Fruit fly (Drosophila melanogaster): Measurements from ENCODE around the gene Zif.

DNA sequence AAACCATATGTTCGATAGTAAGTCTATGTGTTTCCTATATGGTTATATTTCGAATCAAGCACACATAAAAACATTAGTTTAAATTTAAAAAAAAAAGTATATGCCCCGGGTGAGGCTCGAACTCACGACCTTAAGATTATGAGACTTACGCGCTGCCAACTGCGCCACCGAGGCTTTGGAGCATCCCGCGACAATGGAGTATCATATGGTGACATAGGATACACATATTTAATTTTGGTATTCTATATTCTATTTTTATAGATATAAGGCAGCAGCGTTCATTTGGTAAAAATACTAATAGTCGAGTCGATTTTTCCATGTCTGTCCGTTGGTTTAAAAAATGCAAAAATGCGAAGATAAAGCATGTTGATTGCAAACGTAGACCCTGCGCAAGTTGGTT is 39.0 kb downstream of the Zif start:
- TF ChIP-seq Mio (GFP tag; optimal IDR thresholded peaks at IDR 0.05) (no peak), psq (GFP tag; optimal IDR thresholded peaks at IDR 0.05) (no peak), br (GFP tag; optimal IDR thresholded peaks at IDR 0.05) (no peak), Hr78 (GFP tag; optimal IDR thresholded peaks at IDR 0.05) (no peak), Dif (GFP tag; optimal IDR thresholded peaks at IDR 0.05; ENCODE audit: partially characterized antibody) (no peak), OdsH (GFP tag; optimal IDR thresholded peaks at IDR 0.05) (no peak), dsf (GFP tag; optimal IDR thresholded peaks at IDR 0.05; ENCODE audit: borderline replicate concordance) (no peak), fru (GFP tag; optimal IDR thresholded peaks at IDR 0.05) (no peak), Myc (optimal IDR thresholded peaks at IDR 0.05) (no peak), Jra (GFP tag; optimal IDR thresholded peaks at IDR 0.05) (no peak), HLH106 (tag; optimal IDR thresholded peaks at IDR 0.05) (no peak), Hnf4 (GFP tag; optimal IDR thresholded peaks at IDR 0.05) (no peak), rgr (GFP tag; optimal IDR thresholded peaks at IDR 0.05) (no peak), usp (GFP tag; optimal IDR thresholded peaks at IDR 0.05) (no peak)
